Worm (Caenorhabditis elegans) whole organism, L3 larva: ENCODE measurements around the gene del-7.

Experiments used
- egl-5 ChIP-seq: fragments of 150-350 bp; optimal IDR thresholded peaks from 2 replicates; lab custom pipeline; 2017; ENCODE audit warnings: missing biosample characterization, missing genetic modification reagents, missing genetic modification characterization, inconsistent platforms
- mdl-1 ChIP-seq: fragments of 150-350 bp; optimal IDR thresholded peaks from 2 replicates; lab custom pipeline; 2014; ENCODE audit warnings: missing biosample characterization, missing genetic modification characterization
- nfya-1 ChIP-seq: sonication (generic microtip); optimal IDR thresholded peaks from 2 replicates; lab custom pipeline; 2017; ENCODE audit warnings: missing genetic modification characterization, mild to moderate bottlenecking, missing compliant biosample characterization, antibody characterized with exemption, moderate library complexity; ENCODE audit not compliant: insufficient read depth
- nhr-11 ChIP-seq: fragments of 150-350 bp; optimal IDR thresholded peaks from 2 replicates; lab custom pipeline; 2014; ENCODE audit warnings: missing biosample characterization, missing genetic modification characterization
- nhr-12 ChIP-seq: fragments of 150-350 bp; optimal IDR thresholded peaks from 2 replicates; lab custom pipeline; 2014; ENCODE audit warnings: missing biosample characterization, missing genetic modification characterization
- nhr-23 ChIP-seq: fragments of 150-350 bp; optimal IDR thresholded peaks from 2 replicates; lab custom pipeline; 2014; ENCODE audit warnings: missing biosample characterization, missing genetic modification reagents, missing genetic modification characterization
- tbx-2 ChIP-seq: sonication (generic microtip); optimal IDR thresholded peaks from 2 replicates; lab custom pipeline; 2016; ENCODE audit warnings: mild to moderate bottlenecking, missing genetic modification characterization, missing compliant biosample characterization

DNA sequence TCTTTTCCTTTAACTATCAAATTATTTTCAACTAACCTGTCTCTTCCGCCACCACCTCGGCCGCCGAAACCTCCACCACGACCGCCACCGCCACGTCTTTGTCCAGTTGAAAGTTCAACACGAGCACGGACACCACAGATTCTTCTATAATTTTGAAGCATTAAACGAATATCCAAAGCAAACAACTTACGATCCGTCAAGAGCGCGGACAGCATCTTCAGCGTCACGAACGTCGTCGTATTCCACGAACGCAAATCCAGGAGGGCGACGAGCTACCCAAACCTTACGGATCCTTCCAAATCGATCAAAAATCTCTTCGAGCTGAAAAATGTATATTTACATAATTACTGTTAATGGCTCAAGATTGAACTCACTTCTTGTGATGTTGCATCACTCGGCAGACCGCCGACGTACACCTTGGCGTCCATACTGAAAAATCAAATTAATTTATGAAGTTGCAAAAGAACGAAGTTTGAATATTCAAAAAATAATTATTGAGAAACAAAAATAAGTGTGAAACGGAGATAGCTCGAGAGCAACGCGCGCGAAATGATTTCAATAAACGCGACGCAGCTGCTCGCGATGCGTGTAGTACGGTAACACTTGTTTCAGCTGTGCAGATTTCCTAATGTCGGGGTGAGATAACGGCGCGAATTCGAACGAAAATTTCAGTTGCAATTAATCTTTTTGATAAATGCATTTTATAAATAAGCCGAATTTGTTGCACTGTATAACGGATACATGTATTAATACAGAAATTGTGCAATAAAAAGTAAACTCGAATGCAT lies 30.8 kb downstream of the del-7 start, which contains the start of gene rsp-6:
- TF ChIP-seq nhr-11 (tag; lab: Kevin White, UChicago) (peak; percentile 28), nhr-23 (peak; percentile 73), egl-5 (tag; lab: Kevin White, UChicago) (peak; percentile 96), mdl-1 (tag; lab: Kevin White, UChicago) (no peak), nfya-1 (peak; percentile 98), nhr-12 (no peak), tbx-2 (tag; lab: Kevin White, UChicago) (no peak)
